Worm (Caenorhabditis elegans) whole organism, young adult: ENCODE measurements around the gene R09E10.1.

Experiments used
- C17E4.6 ChIP-seq: fragments of 200-800 bp; sonication (Bioruptor generic); IDR thresholded peaks from 2 replicates; pipeline ENCODE4 v1.3.6; 2022; ENCODE audit warnings: missing genetic modification reagents, missing genetic modification characterization, missing compliant biosample characterization
- F49E8.2 ChIP-seq: sonication (generic microtip); optimal IDR thresholded peaks from 3 replicates; lab custom pipeline; 2017; ENCODE audit warnings: missing genetic modification characterization, mild to moderate bottlenecking, missing compliant biosample characterization, antibody characterized with exemption, moderate library complexity; ENCODE audit not compliant: insufficient read depth
- F52B5.7 ChIP-seq: sonication (generic microtip); optimal IDR thresholded peaks from 2 replicates; lab custom pipeline; 2016; ENCODE audit warnings: mild to moderate bottlenecking, missing genetic modification characterization, missing compliant biosample characterization
- K11D2.4 ChIP-seq: fragments of 200-800 bp; sonication (Bioruptor generic); IDR thresholded peaks from 2 replicates; pipeline ENCODE4 v1.3.6; 2022; ENCODE audit warnings: missing genetic modification reagents, missing genetic modification characterization, missing compliant biosample characterization
- K12H6.12 ChIP-seq: fragments of 200-800 bp; sonication (Bioruptor generic); optimal IDR thresholded peaks from 2 replicates; lab custom pipeline; 2018; ENCODE audit warnings: mild to moderate bottlenecking, missing genetic modification characterization, missing compliant biosample characterization
- T07F8.4 ChIP-seq: sonication (generic microtip); optimal IDR thresholded peaks from 2 replicates; lab custom pipeline; 2016; ENCODE audit warnings: mild to moderate bottlenecking, missing genetic modification characterization, moderate library complexity, missing compliant biosample characterization
- ZK185.1 ChIP-seq: sonication (generic microtip); optimal IDR thresholded peaks from 2 replicates; lab custom pipeline; 2016; ENCODE audit warnings: mild to moderate bottlenecking, missing genetic modification characterization, missing compliant biosample characterization; ENCODE audit not compliant: poor library complexity, severe bottlenecking
- ama-1 ChIP-seq, 3 experiments: fragments of 150-350 bp in 1 of 3; sonication (generic microtip) in 2 of 3; optimal IDR thresholded peaks; 2 replicates each; lab custom pipeline; 2014 to 2018; ENCODE audit warnings: missing biosample characterization in 2 of 3, missing genetic modification characterization in 2 of 3, missing genetic modification reagents in 2 of 3
- aptf-2 ChIP-seq: fragments of 200-800 bp; sonication (Bioruptor generic); conservative IDR thresholded peaks from 2 replicates; pipeline ENCODE4 v1.3.6; 2022; ENCODE audit warnings: missing genetic modification reagents, missing genetic modification characterization, missing compliant biosample characterization
- atf-7 ChIP-seq: sonication (generic microtip); optimal IDR thresholded peaks from 2 replicates; lab custom pipeline; 2017; ENCODE audit warnings: mild to moderate bottlenecking, missing genetic modification characterization, missing compliant biosample characterization
- athp-1 ChIP-seq: sonication (generic microtip); optimal IDR thresholded peaks from 2 replicates; lab custom pipeline; 2017; ENCODE audit warnings: mild to moderate bottlenecking, missing genetic modification characterization, missing compliant biosample characterization
- attf-5 ChIP-seq: fragments of 200-800 bp; sonication (Bioruptor generic); optimal IDR thresholded peaks from 2 replicates; lab custom pipeline; 2018; ENCODE audit warnings: mild to moderate bottlenecking, missing genetic modification characterization, missing compliant biosample characterization
- bed-1 ChIP-seq: fragments of 200-800 bp; sonication (Bioruptor generic); IDR thresholded peaks from 2 replicates; pipeline ENCODE4 v1.3.6; 2022; ENCODE audit warnings: missing genetic modification reagents, missing genetic modification characterization, missing compliant biosample characterization
- bed-2 ChIP-seq: fragments of 200-800 bp; sonication (Bioruptor generic); IDR thresholded peaks from 2 replicates; pipeline ENCODE4 v1.3.6; 2022; ENCODE audit warnings: missing genetic modification reagents, missing genetic modification characterization, missing compliant biosample characterization
- cebp-1 ChIP-seq, 2 experiments: fragments of 200-800 bp in 1 of 2; sonication (Bioruptor generic) in 1 of 2; sonication (generic microtip) in 1 of 2; IDR thresholded peaks in 1 of 2; optimal IDR thresholded peaks in 1 of 2; 2 replicates each; pipeline versions ENCODE4 v1.3.6 to Lab custom; 2017 to 2022; ENCODE audit warnings: missing compliant biosample characterization in 2 of 2, missing genetic modification characterization in 2 of 2, mild to moderate bottlenecking in 1 of 2, missing genetic modification reagents in 1 of 2, moderate library complexity in 1 of 2
- die-1 ChIP-seq: sonication (generic microtip); optimal IDR thresholded peaks from 2 replicates; lab custom pipeline; 2016; ENCODE audit warnings: missing genotype, mild to moderate bottlenecking, missing genetic modification characterization, missing compliant biosample characterization
- dpff-1 ChIP-seq: sonication (generic microtip); optimal IDR thresholded peaks from 2 replicates; lab custom pipeline; 2017; ENCODE audit warnings: mild to moderate bottlenecking, missing genetic modification characterization, missing compliant biosample characterization
- egrh-3 ChIP-seq: fragments of 200-800 bp; sonication (Bioruptor generic); IDR thresholded peaks from 2 replicates; pipeline ENCODE4 v1.3.6; 2022; ENCODE audit warnings: missing genetic modification reagents, missing genetic modification characterization, missing compliant biosample characterization
- ets-4 ChIP-seq: fragments of 200-800 bp; sonication (Bioruptor generic); optimal IDR thresholded peaks from 2 replicates; lab custom pipeline; 2018; ENCODE audit warnings: mild to moderate bottlenecking, missing genetic modification characterization, missing compliant biosample characterization
- gei-17 ChIP-seq: fragments of 200-800 bp; sonication (Bioruptor generic); optimal IDR thresholded peaks from 2 replicates; lab custom pipeline; 2018; ENCODE audit warnings: mild to moderate bottlenecking, missing genetic modification characterization, missing compliant biosample characterization
- hlh-26 ChIP-seq: fragments of 200-800 bp; sonication (Bioruptor generic); conservative IDR thresholded peaks from 2 replicates; pipeline ENCODE4 v1.3.6; 2022; ENCODE audit warnings: missing genetic modification reagents, missing genetic modification characterization, missing compliant biosample characterization
- lsl-1 ChIP-seq: fragments of 200-800 bp; sonication (Bioruptor generic); optimal IDR thresholded peaks from 2 replicates; lab custom pipeline; 2018; ENCODE audit warnings: mild to moderate bottlenecking, missing genetic modification characterization, moderate library complexity, missing compliant biosample characterization
- madf-6 ChIP-seq: fragments of 200-800 bp; sonication (Bioruptor generic); IDR thresholded peaks from 2 replicates; pipeline ENCODE4 v1.3.6; 2022; ENCODE audit warnings: missing genetic modification reagents, missing genetic modification characterization, missing compliant biosample characterization
- madf-8 ChIP-seq: fragments of 200-800 bp; sonication (Bioruptor generic); conservative IDR thresholded peaks from 2 replicates; pipeline ENCODE4 v1.3.6; 2022; ENCODE audit warnings: missing genetic modification reagents, missing genetic modification characterization, missing compliant biosample characterization
- nfya-1 ChIP-seq: sonication (generic microtip); optimal IDR thresholded peaks from 2 replicates; lab custom pipeline; 2017; ENCODE audit warnings: antibody characterized with exemption, missing compliant biosample characterization, missing genetic modification characterization, borderline replicate concordance; ENCODE audit not compliant: insufficient read depth
- nfya-2 ChIP-seq: fragments of 200-800 bp; sonication (Bioruptor generic); IDR thresholded peaks from 2 replicates; pipeline ENCODE4 v1.3.6; 2022; ENCODE audit warnings: missing genetic modification reagents, missing genetic modification characterization, missing compliant biosample characterization
- nfyb-1 ChIP-seq: fragments of 200-800 bp; sonication (Bioruptor generic); IDR thresholded peaks from 2 replicates; pipeline ENCODE4 v1.3.6; 2022; ENCODE audit warnings: missing genetic modification reagents, missing genetic modification characterization, missing compliant biosample characterization
- nhr-179 ChIP-seq: sonication (generic microtip); optimal IDR thresholded peaks from 2 replicates; lab custom pipeline; 2016; ENCODE audit warnings: mild to moderate bottlenecking, missing genetic modification characterization, missing compliant biosample characterization
- nhr-80 ChIP-seq: sonication (generic microtip); optimal IDR thresholded peaks from 2 replicates; lab custom pipeline; 2016; ENCODE audit warnings: missing genetic modification characterization, missing compliant biosample characterization
- pbrm-1 ChIP-seq: fragments of 200-800 bp; sonication (Bioruptor generic); IDR thresholded peaks from 2 replicates; pipeline ENCODE4 v1.3.6; 2022; ENCODE audit warnings: missing genetic modification reagents, missing genetic modification characterization, missing compliant biosample characterization
- repo-1 ChIP-seq: sonication (generic microtip); optimal IDR thresholded peaks from 2 replicates; lab custom pipeline; 2017; ENCODE audit warnings: mild to moderate bottlenecking, missing genetic modification characterization, missing compliant biosample characterization
- rpc-1 ChIP-seq, 2 experiments: fragments of 150-350 bp in 1 of 2; sonication (generic microtip) in 1 of 2; optimal IDR thresholded peaks; 2 replicates each; lab custom pipeline; 2014 to 2018; ENCODE audit warnings: missing biosample characterization in 1 of 2, missing genetic modification characterization in 1 of 2, missing genetic modification reagents in 1 of 2, missing genotype in 1 of 2
- somi-1 ChIP-seq: fragments of 200-800 bp; sonication (Bioruptor generic); optimal IDR thresholded peaks from 2 replicates; lab custom pipeline; 2018; ENCODE audit warnings: mild to moderate bottlenecking, missing genetic modification characterization, missing compliant biosample characterization
- unc-62 ChIP-seq: fragments of 150-350 bp; optimal IDR thresholded peaks from 2 replicates; lab custom pipeline; 2014; ENCODE audit warnings: missing biosample characterization, missing genetic modification reagents, missing genetic modification characterization
- xnd-1 ChIP-seq: sonication (generic microtip); optimal IDR thresholded peaks from 2 replicates; lab custom pipeline; 2016; ENCODE audit warnings: missing genotype, missing genetic modification reagents, missing genetic modification characterization, missing compliant biosample characterization
- zim-3 ChIP-seq: sonication (generic microtip); optimal IDR thresholded peaks from 2 replicates; lab custom pipeline; 2017; ENCODE audit warnings: mild to moderate bottlenecking, missing genetic modification characterization, moderate library complexity, missing compliant biosample characterization
- ztf-6 ChIP-seq: fragments of 200-800 bp; sonication (Bioruptor generic); IDR thresholded peaks from 2 replicates; pipeline ENCODE4 v1.3.6; 2022; ENCODE audit warnings: missing genetic modification reagents, missing genetic modification characterization, missing compliant biosample characterization

Gene R09E10.1

ce11 chrIV:10339701-10340100 lies 17.2 kb upstream of the R09E10.1 start:
- TF ChIP-seq madf-8 (GFP tag; lab: Robert Waterston, UW) (no peak), ets-4 (GFP tag; lab: Kevin White, UChicago) (no peak), hlh-26 (no peak), nhr-179 (no peak), xnd-1 (tag; lab: Kevin White, UChicago) (no peak), egrh-3 (no peak), T07F8.4 (tag; lab: Kevin White, UChicago) (no peak)

- TF ChIP-seq ztf-6 (GFP tag; lab: Robert Waterston, UW) (no peak), bed-1 (GFP tag; lab: Robert Waterston, UW) (no peak), F49E8.2 (tag; lab: Kevin White, UChicago) (no peak), bed-2 (GFP tag; lab: Robert Waterston, UW) (no peak), C17E4.6 (no peak), nhr-80 (tag; lab: Kevin White, UChicago) (no peak), gei-17 (no peak), repo-1 (tag; lab: Kevin White, UChicago) (no peak), nfyb-1 (GFP tag; lab: Robert Waterston, UW) (no peak), lsl-1 (no peak), K12H6.12 (tag; lab: Kevin White, UChicago) (no peak), nfya-1 (no peak), aptf-2 (GFP tag; lab: Robert Waterston, UW) (no peak), zim-3 (tag; lab: Kevin White, UChicago) (no peak), madf-6 (GFP tag; lab: Robert Waterston, UW) (no peak), ama-1 (optimal IDR thresholded peaks at IDR 0.05; lab: Kevin White, UChicago) (no peak), ama-1 (GFP tag; optimal IDR thresholded peaks at IDR 0.05; lab: Kevin White, UChicago) (no peak), dpff-1 (tag; lab: Kevin White, UChicago) (no peak), ZK185.1 (tag; lab: Kevin White, UChicago) (no peak), athp-1 (no peak)
Measured at ce11 chrIV:10337286-10337685, 14.7 kb upstream of the R09E10.1 start.

- peak; percentile 52 for TF ChIP-seq atf-7 (tag; lab: Kevin White, UChicago)
- no peak for TF ChIP-seq rpc-1 (optimal IDR thresholded peaks at IDR 0.05; lab: Kevin White, UChicago)
- no peak for TF ChIP-seq rpc-1 (tag; optimal IDR thresholded peaks at IDR 0.05; lab: Kevin White, UChicago)
- 0 out of 2 replicates have a peak, but pooled peaks have one; percentile 28 for TF ChIP-seq K11D2.4 (GFP tag; lab: Robert Waterston, UW)
- peak; percentile 72 for TF ChIP-seq nhr-80 (tag; lab: Kevin White, UChicago)
- no peak for TF ChIP-seq nfya-2 (GFP tag; lab: Robert Waterston, UW)
- TF ChIP-seq cebp-1 (GFP tag; IDR thresholded peaks at IDR 0.05; lab: Robert Waterston, UW): no peak
- TF ChIP-seq cebp-1 (tag; optimal IDR thresholded peaks at IDR 0.05; lab: Kevin White, UChicago): peak; percentile 38
- peak; percentile 50 for TF ChIP-seq unc-62 (GFP tag; lab: Kevin White, UChicago)
- TF ChIP-seq somi-1: no peak
- TF ChIP-seq F52B5.7 (tag; lab: Kevin White, UChicago): no peak
- no peak for TF ChIP-seq die-1 (tag; lab: Kevin White, UChicago)
- TF ChIP-seq zim-3 (tag; lab: Kevin White, UChicago): no peak
- no peak for TF ChIP-seq pbrm-1
- no peak for TF ChIP-seq nfyb-1 (GFP tag; lab: Robert Waterston, UW)
- TF ChIP-seq attf-5: peak; percentile 21
Measured at ce11 chrIV:10331882-10332281, 9.3 kb upstream of the R09E10.1 start.
